Worm (Caenorhabditis elegans) whole organism, L1 larva: ENCODE results near the gene F55G11.4.

ENCODE experiments used
- C04F5.9 ChIP-seq: sonication (generic microtip); optimal IDR thresholded peaks from 2 replicates; lab custom pipeline; 2016; ENCODE audit warnings: missing genetic modification characterization, missing compliant biosample characterization
- F16B12.6 ChIP-seq: fragments of 150-350 bp; optimal IDR thresholded peaks from 2 replicates; lab custom pipeline; 2014; ENCODE audit warnings: missing biosample characterization, missing genetic modification characterization
- Y116A8C.19 ChIP-seq: sonication (generic microtip); optimal IDR thresholded peaks from 2 replicates; lab custom pipeline; 2016; ENCODE audit warnings: missing compliant biosample characterization, missing genetic modification characterization, borderline replicate concordance
- ceh-63 ChIP-seq: fragments of 200-800 bp; sonication (Bioruptor generic); optimal IDR thresholded peaks from 2 replicates; lab custom pipeline; 2018; ENCODE audit warnings: mild to moderate bottlenecking, missing genetic modification characterization, missing compliant biosample characterization
- ceh-88 ChIP-seq: fragments of 200-800 bp; sonication (Bioruptor generic); IDR thresholded peaks from 2 replicates; pipeline ENCODE4 v1.3.6; 2022; ENCODE audit warnings: missing genetic modification characterization, missing compliant biosample characterization
- ceh-90 ChIP-seq: sonication (generic microtip); optimal IDR thresholded peaks from 2 replicates; lab custom pipeline; 2016; ENCODE audit warnings: missing genetic modification characterization, missing compliant biosample characterization
- efl-1 ChIP-seq, 4 experiments: fragments of 150-350 bp; optimal IDR thresholded peaks in 3 of 4; peaks in 1 of 4; 1 replicate in 1 of 4; 2 replicates in 3 of 4; lab custom pipeline; 2014; ENCODE audit warnings: missing biosample characterization in 2 of 4, missing genetic modification characterization in 2 of 4, missing genetic modification reagents in 2 of 4
- elt-2 ChIP-seq: sonication (generic microtip); optimal IDR thresholded peaks from 2 replicates; lab custom pipeline; 2016; ENCODE audit warnings: missing genetic modification characterization, mild to moderate bottlenecking, inconsistent platforms, missing compliant biosample characterization, missing genetic modification reagents
- ets-5 ChIP-seq: fragments of 200-800 bp; sonication (Bioruptor generic); IDR thresholded peaks from 2 replicates; pipeline ENCODE4 v1.3.6; 2022; ENCODE audit warnings: missing genetic modification characterization, missing compliant biosample characterization
- fkh-10 ChIP-seq: sonication (generic microtip); optimal IDR thresholded peaks from 2 replicates; lab custom pipeline; 2017; ENCODE audit warnings: missing biosample characterization, missing genetic modification reagents, missing genetic modification characterization
- fkh-4 ChIP-seq: sonication (generic microtip); optimal IDR thresholded peaks from 2 replicates; lab custom pipeline; 2016; ENCODE audit warnings: missing compliant biosample characterization, missing genetic modification characterization, borderline replicate concordance
- fos-1 ChIP-seq: fragments of 150-350 bp; optimal IDR thresholded peaks from 2 replicates; lab custom pipeline; 2014; ENCODE audit warnings: missing biosample characterization, missing genetic modification characterization
- hlh-17 ChIP-seq: fragments of 200-800 bp; sonication (Bioruptor generic); optimal IDR thresholded peaks from 2 replicates; lab custom pipeline; 2018; ENCODE audit warnings: missing genetic modification characterization, mild to moderate bottlenecking, missing compliant biosample characterization, moderate library complexity, borderline replicate concordance
- hlh-4 ChIP-seq: sonication (generic microtip); optimal IDR thresholded peaks from 2 replicates; lab custom pipeline; 2016; ENCODE audit warnings: mild to moderate bottlenecking, missing genetic modification characterization, missing compliant biosample characterization
- hpl-2 ChIP-seq: fragments of 150-350 bp; optimal IDR thresholded peaks from 2 replicates; lab custom pipeline; 2014; ENCODE audit warnings: missing biosample characterization, missing genetic modification reagents, missing genetic modification characterization
- irx-1 ChIP-seq: sonication (generic microtip); optimal IDR thresholded peaks from 2 replicates; lab custom pipeline; 2016; ENCODE audit warnings: missing genetic modification characterization, missing compliant biosample characterization
- lin-14 ChIP-seq: fragments of 200-800 bp; sonication (Bioruptor generic); optimal IDR thresholded peaks from 2 replicates; lab custom pipeline; 2018; ENCODE audit warnings: mild to moderate bottlenecking, missing genetic modification characterization, moderate library complexity, missing compliant biosample characterization
- lsy-2 ChIP-seq, 2 experiments: fragments of 150-350 bp; optimal IDR thresholded peaks; 2 replicates each; lab custom pipeline; 2014; ENCODE audit warnings: missing biosample characterization in 2 of 2, missing genetic modification characterization in 2 of 2
- mdl-1 ChIP-seq, 2 experiments: fragments of 150-350 bp; optimal IDR thresholded peaks; 2 replicates each; lab custom pipeline; 2014 to 2017; ENCODE audit warnings: missing biosample characterization in 2 of 2, missing genetic modification characterization in 2 of 2, inconsistent platforms in 1 of 2
- nhr-11 ChIP-seq: fragments of 150-350 bp; optimal IDR thresholded peaks from 2 replicates; lab custom pipeline; 2014; ENCODE audit warnings: missing biosample characterization, missing genetic modification characterization
- nhr-12 ChIP-seq: sonication (generic microtip); optimal IDR thresholded peaks from 2 replicates; lab custom pipeline; 2017; ENCODE audit warnings: missing biosample characterization, missing genetic modification characterization
- nhr-19 ChIP-seq: fragments of 200-800 bp; sonication (Bioruptor generic); conservative IDR thresholded peaks from 2 replicates; pipeline ENCODE4 v1.3.6; 2022; ENCODE audit warnings: missing genetic modification characterization, missing compliant biosample characterization
- nhr-28 ChIP-seq: fragments of 150-350 bp; optimal IDR thresholded peaks from 2 replicates; lab custom pipeline; 2014; ENCODE audit warnings: missing biosample characterization, missing genetic modification characterization
- nhr-71 ChIP-seq: sonication (generic microtip); optimal IDR thresholded peaks from 2 replicates; lab custom pipeline; 2016; ENCODE audit warnings: mild to moderate bottlenecking, missing genetic modification characterization, moderate library complexity, missing compliant biosample characterization
- nhr-77 ChIP-seq: fragments of 150-350 bp; optimal IDR thresholded peaks from 2 replicates; lab custom pipeline; 2014; ENCODE audit warnings: missing biosample characterization, missing genetic modification characterization
- nhr-85 ChIP-seq: sonication (generic microtip); peaks from one replicate; lab custom pipeline; 2016; ENCODE audit warnings: missing genetic modification characterization, inconsistent platforms, missing compliant biosample characterization
- pqm-1 ChIP-seq: sonication (generic microtip); optimal IDR thresholded peaks from 3 replicates; lab custom pipeline; 2017; ENCODE audit warnings: missing biosample characterization, missing genetic modification characterization
- sptf-1 ChIP-seq: fragments of 150-350 bp; optimal IDR thresholded peaks from 2 replicates; lab custom pipeline; 2014; ENCODE audit warnings: missing biosample characterization, missing genetic modification characterization
- swsn-7 ChIP-seq: sonication (generic microtip); optimal IDR thresholded peaks from 2 replicates; lab custom pipeline; 2016; ENCODE audit warnings: missing genetic modification characterization, missing compliant biosample characterization
- tbx-2 ChIP-seq: sonication (generic microtip); optimal IDR thresholded peaks from 2 replicates; lab custom pipeline; 2016; ENCODE audit warnings: missing genetic modification characterization, missing compliant biosample characterization
- ztf-4 ChIP-seq: fragments of 150-350 bp; optimal IDR thresholded peaks from 2 replicates; lab custom pipeline; 2014; ENCODE audit warnings: missing biosample characterization, missing genetic modification characterization

F55G11.4 gene

DNA sequence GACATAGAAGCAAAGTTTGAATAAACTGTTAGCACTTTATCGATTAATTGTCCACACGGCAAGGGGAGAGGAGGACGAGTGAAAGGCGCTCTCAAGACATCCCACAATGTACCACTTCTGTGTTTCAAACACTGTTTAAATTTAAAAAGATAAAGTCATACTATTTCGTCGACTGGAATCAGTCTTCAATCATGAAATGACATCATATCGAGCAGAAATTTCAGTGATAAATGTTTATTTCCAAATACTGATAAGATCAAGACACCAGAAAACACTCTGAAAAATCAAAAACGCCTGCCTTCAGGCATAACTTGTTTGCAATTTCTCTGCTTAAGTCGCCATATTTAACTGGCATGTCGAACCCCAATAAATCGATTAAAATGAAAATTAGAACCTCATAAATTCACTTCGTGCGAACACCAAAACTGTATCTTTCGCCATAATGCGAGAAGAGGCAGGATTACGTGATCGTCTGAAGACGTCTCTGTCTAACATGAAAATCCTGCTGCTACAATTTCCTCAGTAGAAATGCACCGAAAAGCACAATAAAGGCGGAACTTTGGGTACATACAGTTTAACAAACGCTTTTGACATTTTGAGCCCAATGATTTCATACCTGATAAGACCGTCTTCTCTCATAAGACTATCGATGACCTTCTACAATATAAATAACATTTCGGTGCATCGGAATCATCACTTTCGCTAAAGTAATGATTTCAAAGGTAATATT, 5.0 kb downstream of the F55G11.4 start, which contains the start of gene K10D11.2:
TSS of gene K10D11.2 (plus strand) at position 680 of the 730 bp plus-strand sequence.
- peak; percentile 83 for TF ChIP-seq elt-2
- no peak for TF ChIP-seq nhr-11 (tag; lab: Kevin White, UChicago)
- no peak for TF ChIP-seq tbx-2 (tag; lab: Kevin White, UChicago)
- no peak for TF ChIP-seq F16B12.6 (tag; lab: Kevin White, UChicago)
- no peak for TF ChIP-seq lin-14
- no peak for TF ChIP-seq nhr-71 (tag; lab: Kevin White, UChicago)
- TF ChIP-seq efl-1 (optimal IDR thresholded peaks at IDR 0.05; lab: Kevin White, UChicago): no peak
- peak in 1 of 2 experiments; percentile 89 for TF ChIP-seq efl-1 (GFP tag; optimal IDR thresholded peaks at IDR 0.05 in 1 of 2; lab: Kevin White, UChicago)
- no peak for TF ChIP-seq fos-1
- TF ChIP-seq lsy-2 (tag; optimal IDR thresholded peaks at IDR 0.05; lab: Kevin White, UChicago): no peak

DNA sequence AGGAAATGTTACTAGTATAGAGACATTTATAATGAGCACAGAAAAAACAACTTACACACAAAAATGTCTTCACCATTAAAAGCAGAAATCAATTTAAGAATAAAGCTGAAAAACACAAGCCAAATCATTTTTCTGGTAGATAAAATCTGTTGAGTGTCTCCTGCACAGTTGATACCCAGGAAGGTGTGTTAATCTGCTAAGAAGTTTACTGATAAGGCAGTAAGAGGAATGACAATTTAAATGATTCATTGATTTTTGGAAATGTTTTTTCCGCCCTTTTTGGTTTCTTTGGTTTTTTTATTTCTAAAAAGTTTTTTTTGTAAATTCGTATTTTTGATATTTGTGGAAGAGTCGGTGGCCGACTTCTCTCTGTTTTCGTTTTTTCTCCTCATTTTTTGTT, 12.5 kb downstream of the F55G11.4 start, which contains the start of gene K10D11.3:
TSS of gene K10D11.3 (minus strand) at position 174 of the 400 bp plus-strand sequence.
- TF ChIP-seq elt-2 (peak; percentile 72), nhr-85 (tag; lab: Kevin White, UChicago) (no peak), nhr-12 (tag; lab: Kevin White, UChicago) (no peak), irx-1 (tag; lab: Kevin White, UChicago) (no peak), Y116A8C.19 (tag; lab: Kevin White, UChicago) (no peak), hlh-4 (tag; lab: Kevin White, UChicago) (no peak)
- TF ChIP-seq, all 84 proteins: peak for 1

- TF ChIP-seq elt-2 (peak; percentile 39), nhr-77 (tag; lab: Kevin White, UChicago) (no peak)
Measured at ce11 chrIV:12989355-12989754, 15.9 kb downstream of the F55G11.4 start, which contains the start of gene K10D11.6. K10D11.6 (minus strand) TSS chrIV:12989455.

DNA sequence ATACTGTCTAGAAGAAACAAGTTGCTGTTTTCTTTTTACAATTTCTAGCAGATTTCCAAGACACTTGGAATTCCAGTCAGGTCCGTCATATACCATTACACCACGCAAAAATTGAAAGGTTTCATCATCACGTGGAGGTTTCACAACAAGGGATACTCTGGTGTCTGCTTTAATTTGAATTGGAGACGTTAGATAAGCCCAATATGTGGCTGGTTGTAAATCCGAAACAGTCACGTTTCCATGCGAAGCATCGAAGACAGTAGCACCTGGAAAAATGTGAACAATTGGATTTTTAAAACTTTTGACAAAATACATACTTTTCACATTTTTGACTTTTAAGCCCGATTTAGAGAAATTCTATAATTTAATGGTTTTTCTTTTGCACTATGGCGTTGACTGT, 17.2 kb downstream of the F55G11.4 start:
- TF ChIP-seq pqm-1 (tag; lab: Kevin White, UChicago) (no peak), ceh-63 (GFP tag; lab: Kevin White, UChicago) (no peak), nhr-28 (tag; lab: Kevin White, UChicago) (no peak), ets-5 (GFP tag; lab: Robert Waterston, UW) (no peak), fkh-10 (GFP tag; lab: Kevin White, UChicago) (no peak), efl-1 (optimal IDR thresholded peaks at IDR 0.05; lab: Kevin White, UChicago) (no peak), efl-1 (GFP tag; optimal IDR thresholded peaks at IDR 0.05 in 1 of 2; lab: Kevin White, UChicago) (no peak), swsn-7 (no peak), nhr-19 (GFP tag; lab: Robert Waterston, UW) (no peak), hlh-17 (GFP tag; lab: Kevin White, UChicago) (no peak), ceh-88 (no peak), sptf-1 (no peak), fkh-4 (tag; lab: Kevin White, UChicago) (no peak), mdl-1 (tag; optimal IDR thresholded peaks at IDR 0.05; lab: Kevin White, UChicago) (no peak), ceh-90 (no peak), C04F5.9 (tag; lab: Kevin White, UChicago) (no peak), ztf-4 (tag; lab: Kevin White, UChicago) (no peak), lin-14 (no peak), Y116A8C.19 (tag; lab: Kevin White, UChicago) (no peak), F16B12.6 (tag; lab: Kevin White, UChicago) (no peak)

ce11 chrIV:12991629-12992028, 18.2 kb downstream of the F55G11.4 start, which contains the start of gene K10D11.5:
K10D11.5 (minus strand) TSS chrIV:12991843.
- TF ChIP-seq ets-5 (GFP tag; lab: Robert Waterston, UW) (no peak), elt-2 (peak; percentile 45), hpl-2 (GFP tag; lab: Kevin White, UChicago) (no peak), nhr-28 (tag; lab: Kevin White, UChicago) (no peak)
